Worm (Caenorhabditis elegans) whole organism, L4 larva: ENCODE data around the gene F40G12.6.

Experiments used
- D1046.2 ChIP-seq: fragments of 200-800 bp; sonication (Bioruptor generic); IDR thresholded peaks from 2 replicates; pipeline ENCODE4 v1.3.6; 2022; ENCODE audit warnings: missing genetic modification characterization, missing compliant biosample characterization
- F26F4.8 ChIP-seq: fragments of 200-800 bp; sonication (Bioruptor generic); conservative IDR thresholded peaks from 2 replicates; pipeline ENCODE4 v1.3.6; 2022; ENCODE audit warnings: missing genetic modification characterization, missing compliant biosample characterization
- F44E2.7 ChIP-seq: fragments of 200-800 bp; sonication (Bioruptor generic); IDR thresholded peaks from 2 replicates; pipeline ENCODE4 v2.1.2; 2022; ENCODE audit warnings: missing genetic modification characterization, missing compliant biosample characterization
- R02D3.7 ChIP-seq: fragments of 150-350 bp; sonication (generic microtip); optimal IDR thresholded peaks from 3 replicates; lab custom pipeline; 2014; ENCODE audit warnings: missing biosample characterization, missing genetic modification characterization
- Y75B8A.6 ChIP-seq: fragments of 200-800 bp; sonication (Bioruptor generic); IDR thresholded peaks from 2 replicates; pipeline ENCODE4 v1.3.6; 2022; ENCODE audit warnings: missing genetic modification reagents, missing genetic modification characterization, missing compliant biosample characterization
- ZK337.2 ChIP-seq: fragments of 200-800 bp; sonication (Bioruptor generic); IDR thresholded peaks from 2 replicates; pipeline ENCODE4 v1.3.6; 2022; ENCODE audit warnings: missing genetic modification reagents, missing genetic modification characterization, missing compliant biosample characterization
- aha-1 ChIP-seq: fragments of 150-350 bp; peaks from one replicate; lab custom pipeline; 2014; ENCODE audit warnings: missing biosample characterization, missing genetic modification characterization
- attf-4 ChIP-seq: sonication (generic microtip); optimal IDR thresholded peaks from 3 replicates; lab custom pipeline; 2017; ENCODE audit warnings: missing biosample characterization, missing genetic modification characterization
- ceh-20 ChIP-seq: fragments of 200-800 bp; sonication (Bioruptor generic); IDR thresholded peaks from 2 replicates; pipeline ENCODE4 v1.3.6; 2022; ENCODE audit warnings: missing genetic modification reagents, missing genetic modification characterization, missing compliant biosample characterization
- ceh-32 ChIP-seq: sonication (generic microtip); optimal IDR thresholded peaks from 2 replicates; lab custom pipeline; 2016; ENCODE audit warnings: mild to moderate bottlenecking, missing genetic modification characterization, missing compliant biosample characterization; ENCODE audit not compliant: poor library complexity
- ceh-44 ChIP-seq: fragments of 200-800 bp; sonication (Bioruptor generic); IDR thresholded peaks from 2 replicates; pipeline ENCODE4 v1.3.6; 2022; ENCODE audit warnings: missing genetic modification reagents, missing genetic modification characterization, missing compliant biosample characterization
- ces-1 ChIP-seq: fragments of 150-350 bp; sonication (generic microtip); optimal IDR thresholded peaks from 4 replicates; lab custom pipeline; 2014; ENCODE audit warnings: missing biosample characterization, missing genetic modification reagents, missing genetic modification characterization
- daf-12 ChIP-seq: fragments of 150-350 bp; optimal IDR thresholded peaks from 2 replicates; lab custom pipeline; 2014; ENCODE audit warnings: missing biosample characterization, missing genetic modification reagents, missing genetic modification characterization
- daf-16 ChIP-seq, 3 experiments: sonication (generic microtip); optimal IDR thresholded peaks; 2 replicates each; lab custom pipeline; 2016 to 2017; ENCODE audit warnings: missing genetic modification characterization in 3 of 3, missing genetic modification reagents in 3 of 3, mild to moderate bottlenecking in 2 of 3, missing compliant biosample characterization in 2 of 3, missing biosample characterization in 1 of 3, moderate library complexity in 1 of 3
- dmd-6 ChIP-seq: fragments of 200-800 bp; sonication (Bioruptor generic); IDR thresholded peaks from 2 replicates; pipeline ENCODE4 v1.3.6; 2022; ENCODE audit warnings: missing genetic modification reagents, missing genetic modification characterization, missing compliant biosample characterization
- dve-1 ChIP-seq: sonication (generic microtip); optimal IDR thresholded peaks from 2 replicates; lab custom pipeline; 2017; ENCODE audit warnings: antibody characterized with exemption, mild to moderate bottlenecking, missing genetic modification characterization, missing compliant biosample characterization; ENCODE audit not compliant: insufficient read depth
- egl-43 ChIP-seq: fragments of 200-800 bp; sonication (Bioruptor generic); IDR thresholded peaks from 2 replicates; pipeline ENCODE4 v1.3.6; 2022; ENCODE audit warnings: missing genetic modification reagents, missing genetic modification characterization, missing compliant biosample characterization
- fkh-10 ChIP-seq: fragments of 150-350 bp; optimal IDR thresholded peaks from 2 replicates; lab custom pipeline; 2014; ENCODE audit warnings: missing biosample characterization, missing genetic modification reagents, missing genetic modification characterization
- hlh-30 ChIP-seq: sonication (generic microtip); optimal IDR thresholded peaks from 2 replicates; lab custom pipeline; 2017; ENCODE audit warnings: antibody characterized with exemption, mild to moderate bottlenecking, missing genetic modification characterization, missing compliant biosample characterization; ENCODE audit not compliant: insufficient read depth
- jun-1 ChIP-seq: fragments of 150-350 bp; optimal IDR thresholded peaks from 2 replicates; lab custom pipeline; 2014; ENCODE audit warnings: missing biosample characterization, missing genetic modification reagents, missing genetic modification characterization
- lim-7 ChIP-seq: fragments of 200-800 bp; sonication (Bioruptor generic); IDR thresholded peaks from 2 replicates; pipeline ENCODE4 v1.3.6; 2022; ENCODE audit warnings: missing genetic modification characterization, missing compliant biosample characterization
- lin-1 ChIP-seq: fragments of 200-800 bp; sonication (Bioruptor generic); IDR thresholded peaks from 2 replicates; pipeline ENCODE4 v1.3.6; 2022; ENCODE audit warnings: missing genetic modification reagents, missing genetic modification characterization, missing compliant biosample characterization
- lin-38 ChIP-seq: fragments of 200-800 bp; sonication (Bioruptor generic); IDR thresholded peaks from 2 replicates; pipeline ENCODE4 v1.3.6; 2022; ENCODE audit warnings: missing genetic modification reagents, missing genetic modification characterization, missing compliant biosample characterization
- lin-39 ChIP-seq: fragments of 150-350 bp; optimal IDR thresholded peaks from 2 replicates; lab custom pipeline; 2014; ENCODE audit warnings: missing biosample characterization, missing genetic modification reagents, missing genetic modification characterization
- madf-5 ChIP-seq, 2 experiments: fragments of 200-800 bp; sonication (Bioruptor generic); IDR thresholded peaks; 2 replicates each; pipeline ENCODE4 v1.3.6; 2022; ENCODE audit warnings: missing compliant biosample characterization in 2 of 2, missing genetic modification characterization in 2 of 2
- mdt-29 ChIP-seq: fragments of 200-800 bp; sonication (Bioruptor generic); IDR thresholded peaks from 2 replicates; pipeline ENCODE4 v1.3.6; 2022; ENCODE audit warnings: missing genetic modification reagents, missing genetic modification characterization, missing compliant biosample characterization
- mxl-2 ChIP-seq: fragments of 200-800 bp; sonication (Bioruptor generic); conservative IDR thresholded peaks from 2 replicates; pipeline ENCODE4 v1.3.6; 2022; ENCODE audit warnings: missing genetic modification reagents, missing genetic modification characterization, missing compliant biosample characterization
- mxl-3 ChIP-seq: fragments of 200-800 bp; sonication (Bioruptor generic); optimal IDR thresholded peaks from 2 replicates; lab custom pipeline; 2018; ENCODE audit warnings: mild to moderate bottlenecking, missing genetic modification characterization, missing compliant biosample characterization
- nhr-10 ChIP-seq: fragments of 150-350 bp; optimal IDR thresholded peaks from 2 replicates; lab custom pipeline; 2014; ENCODE audit warnings: missing biosample characterization, missing genetic modification characterization
- nhr-102 ChIP-seq: sonication (generic microtip); optimal IDR thresholded peaks from 2 replicates; lab custom pipeline; 2016; ENCODE audit warnings: mild to moderate bottlenecking, missing genetic modification characterization, moderate library complexity, missing compliant biosample characterization
- nhr-25 ChIP-seq: sonication (generic microtip); optimal IDR thresholded peaks from 2 replicates; lab custom pipeline; 2017; ENCODE audit warnings: missing genetic modification characterization, mild to moderate bottlenecking, missing compliant biosample characterization, antibody characterized with exemption, moderate library complexity, borderline replicate concordance; ENCODE audit not compliant: insufficient read depth
- nhr-41 ChIP-seq: fragments of 200-800 bp; sonication (Bioruptor generic); IDR thresholded peaks from 2 replicates; pipeline ENCODE4 v1.3.6; 2022; ENCODE audit warnings: missing genetic modification reagents, missing genetic modification characterization, missing compliant biosample characterization
- nhr-48 ChIP-seq: sonication (generic microtip); optimal IDR thresholded peaks from 2 replicates; lab custom pipeline; 2016; ENCODE audit warnings: mild to moderate bottlenecking, missing genetic modification characterization, missing compliant biosample characterization
- nhr-76 ChIP-seq: fragments of 150-350 bp; optimal IDR thresholded peaks from 2 replicates; lab custom pipeline; 2014; ENCODE audit warnings: missing biosample characterization, missing genetic modification characterization
- nhr-77 ChIP-seq: fragments of 150-350 bp; optimal IDR thresholded peaks from 2 replicates; lab custom pipeline; 2014; ENCODE audit warnings: missing biosample characterization, missing genetic modification characterization
- rbr-2 ChIP-seq: sonication (generic microtip); optimal IDR thresholded peaks from 2 replicates; lab custom pipeline; 2016; ENCODE audit warnings: missing genotype, missing genetic modification characterization, missing compliant biosample characterization
- unc-130 ChIP-seq: sonication (generic microtip); optimal IDR thresholded peaks from 2 replicates; lab custom pipeline; 2016; ENCODE audit warnings: missing genetic modification reagents, missing genetic modification characterization, missing compliant biosample characterization
- zag-1 ChIP-seq: fragments of 150-350 bp; optimal IDR thresholded peaks from 2 replicates; lab custom pipeline; 2014; ENCODE audit warnings: missing biosample characterization, missing genetic modification characterization
- zip-11 ChIP-seq: fragments of 200-800 bp; sonication (Bioruptor generic); IDR thresholded peaks from 2 replicates; pipeline ENCODE4 v1.3.6; 2022; ENCODE audit warnings: missing genetic modification characterization, missing compliant biosample characterization
- ztf-11 ChIP-seq: fragments of 150-350 bp; optimal IDR thresholded peaks from 2 replicates; lab custom pipeline; 2014; ENCODE audit warnings: missing biosample characterization, missing genetic modification characterization

The F40G12.6 gene

ce11 chrV:14294396-14294795 lies 21.5 kb upstream of the F40G12.6 start, which contains the start of gene F14D7.9:
TSS of gene F14D7.9 (plus strand) at chrV:14294696.
- TF ChIP-seq jun-1 (tag; lab: Kevin White, UChicago): no peak
- TF ChIP-seq lin-1 (GFP tag; lab: Robert Waterston, UW): no peak
- TF ChIP-seq nhr-102 (tag; lab: Kevin White, UChicago): no peak
- no peak for TF ChIP-seq F44E2.7 (GFP tag; lab: Robert Waterston, UW)
- no peak for TF ChIP-seq F26F4.8
- no peak for TF ChIP-seq madf-5 (GFP tag; IDR thresholded peaks at IDR 0.05; lab: Robert Waterston, UW)
- no peak for TF ChIP-seq D1046.2
- no peak for TF ChIP-seq daf-12 (tag; lab: Kevin White, UChicago)
- TF ChIP-seq hlh-30 (tag; lab: Kevin White, UChicago): no peak
- no peak for TF ChIP-seq nhr-41 (GFP tag; lab: Robert Waterston, UW)
- TF ChIP-seq dmd-6 (GFP tag; lab: Robert Waterston, UW): no peak
- TF ChIP-seq mdt-29 (GFP tag; lab: Robert Waterston, UW): no peak
- no peak for TF ChIP-seq ZK337.2
- no peak for TF ChIP-seq ces-1
- no peak for TF ChIP-seq ceh-32 (tag; lab: Kevin White, UChicago)
- no peak for TF ChIP-seq attf-4 (tag; lab: Kevin White, UChicago)
- TF ChIP-seq lim-7 (GFP tag; lab: Robert Waterston, UW): no peak
- TF ChIP-seq daf-16 (GFP tag; optimal IDR thresholded peaks at IDR 0.05; lab: Kevin White, UChicago): no peak
- no peak for TF ChIP-seq daf-16 (tag; optimal IDR thresholded peaks at IDR 0.05; lab: Kevin White, UChicago)

- TF ChIP-seq nhr-77 (tag; lab: Kevin White, UChicago): no peak
- peak; percentile 4 for TF ChIP-seq aha-1 (tag; lab: Kevin White, UChicago)
- TF ChIP-seq Y75B8A.6 (GFP tag; lab: Robert Waterston, UW): no peak
Observed at ce11 chrV:14293667-14294194, 20.8 kb upstream of the F40G12.6 start, which contains the start of gene F14D7.2. TSS of gene F14D7.2 (minus strand) at chrV:14293717.

- TF ChIP-seq lin-38 (GFP tag; lab: Robert Waterston, UW): no peak
- TF ChIP-seq unc-130 (GFP tag; lab: Kevin White, UChicago): no peak
- TF ChIP-seq zip-11: no peak
- no peak for TF ChIP-seq lin-39
- TF ChIP-seq mxl-3 (GFP tag; lab: Kevin White, UChicago): no peak
- TF ChIP-seq R02D3.7 (tag; lab: Kevin White, UChicago): no peak
- TF ChIP-seq ceh-44 (GFP tag; lab: Robert Waterston, UW): no peak
Observed at ce11 chrV:14290636-14291035, 17.7 kb upstream of the F40G12.6 start, which contains the start of gene F14D7.18. TSS of gene F14D7.18 (minus strand) at chrV:14290736.

ce11 chrV:14289363-14289762 lies 16.4 kb upstream of the F40G12.6 start, which contains the start of gene F14D7.1:
TSS of gene F14D7.1 (minus strand) at chrV:14289463.
- TF ChIP-seq R02D3.7 (tag; lab: Kevin White, UChicago): no peak
- no peak for TF ChIP-seq nhr-10 (tag; lab: Kevin White, UChicago)
- TF ChIP-seq dve-1 (tag; lab: Kevin White, UChicago): no peak
- TF ChIP-seq nhr-48 (tag; lab: Kevin White, UChicago): no peak
- TF ChIP-seq nhr-25 (tag; lab: Kevin White, UChicago): no peak
- TF ChIP-seq mxl-2 (GFP tag; lab: Robert Waterston, UW): no peak
- no peak for TF ChIP-seq zag-1 (tag; lab: Kevin White, UChicago)
- no peak for TF ChIP-seq madf-5 (GFP tag; IDR thresholded peaks at IDR 0.05; lab: Robert Waterston, UW)
- no peak for TF ChIP-seq fkh-10
- TF ChIP-seq ztf-11: no peak
- no peak for TF ChIP-seq ceh-20 (GFP tag; lab: Robert Waterston, UW)
- no peak for TF ChIP-seq nhr-76 (tag; lab: Kevin White, UChicago)
- no peak for TF ChIP-seq rbr-2 (tag; lab: Kevin White, UChicago)
- TF ChIP-seq egl-43 (GFP tag; lab: Robert Waterston, UW): no peak
- no peak for TF ChIP-seq lim-7 (GFP tag; lab: Robert Waterston, UW)
- TF ChIP-seq, all 104 proteins: peak for 0
